Worm (Caenorhabditis elegans): ENCODE measurements around the gene C14C6.5.

- TF ChIP-seq nhr-20 (tag; optimal IDR thresholded peaks at IDR 0.05), result no peak
- TF ChIP-seq unc-130 (tag; optimal IDR thresholded peaks at IDR 0.05), result no peak
- no peak for TF ChIP-seq nhr-28 (tag; optimal IDR thresholded peaks at IDR 0.05)
- no peak for TF ChIP-seq unc-98 (GFP tag; IDR thresholded peaks at IDR 0.05)
- TF ChIP-seq lin-35 (GFP tag; optimal IDR thresholded peaks at IDR 0.05), result no peak
- TF ChIP-seq lin-39 (tag; optimal IDR thresholded peaks at IDR 0.05), result no peak
- no peak for TF ChIP-seq egl-27 (tag; optimal IDR thresholded peaks at IDR 0.05)
Observed at ce11 chrV:491432-491831, 45.0 kb upstream of the C14C6.5 start, which contains the start of gene str-196.
